Worm (Caenorhabditis elegans): ENCODE measurements around the gene Y17G9A.3.

ce11 chrIV:4870546-4870945, 12.1 kb upstream of the Y17G9A.3 start, which contains the start of gene str-175:
- TF ChIP-seq ref-1 (GFP tag; conservative IDR thresholded peaks at IDR 0.05): no peak
- TF ChIP-seq flt-1 (GFP tag; IDR thresholded peaks at IDR 0.05): no peak
- TF ChIP-seq ztf-23 (GFP tag; IDR thresholded peaks at IDR 0.05): no peak
- TF ChIP-seq tab-1 (GFP tag; IDR thresholded peaks at IDR 0.05): no peak
- no peak for TF ChIP-seq klf-2 (GFP tag; conservative IDR thresholded peaks at IDR 0.05)
- no peak for TF ChIP-seq med-1 (GFP tag; optimal IDR thresholded peaks at IDR 0.05; ENCODE audit: insufficient read depth)
- TF ChIP-seq T22C8.4 (GFP tag; IDR thresholded peaks at IDR 0.05): no peak
- no peak for TF ChIP-seq ztf-29 (GFP tag; IDR thresholded peaks at IDR 0.05)
- no peak for TF ChIP-seq cog-1 (tag; optimal IDR thresholded peaks at IDR 0.05)

All from whole organism, midembryonic.